Fruit fly (Drosophila melanogaster) whole organism, adult: ENCODE results near the gene elB.

Experiments used
- CG11617 ChIP-seq: fragments of 200-800 bp; sonication (Bioruptor generic); optimal IDR thresholded peaks from 2 replicates; lab custom pipeline; 2017; ENCODE audit warnings: mild to moderate bottlenecking, missing biosample characterization, missing genetic modification reagents, missing genetic modification characterization
- CG14711 ChIP-seq: fragments of 200-800 bp; sonication (Bioruptor generic); optimal IDR thresholded peaks from 2 replicates; lab custom pipeline; 2018; ENCODE audit warnings: missing biosample characterization, mild to moderate bottlenecking, missing genetic modification characterization, moderate library complexity
- CG1620 ChIP-seq: fragments of 200-800 bp; sonication (Bioruptor generic); optimal IDR thresholded peaks from 2 replicates; lab custom pipeline; 2016; ENCODE audit warnings: missing biosample characterization, missing genetic modification characterization
- ovo ChIP-seq: fragments of 200-800 bp; sonication (Bioruptor generic); optimal IDR thresholded peaks from 2 replicates; lab custom pipeline; 2016; ENCODE audit warnings: missing biosample characterization, missing genetic modification characterization
- tj ChIP-seq: fragments of 200-800 bp; sonication (Bioruptor generic); optimal IDR thresholded peaks from 3 replicates; lab custom pipeline; 2017; ENCODE audit warnings: missing biosample characterization, mild to moderate bottlenecking, missing genetic modification characterization, moderate library complexity
- toe ChIP-seq: fragments of 200-800 bp; sonication (Bioruptor generic); optimal IDR thresholded peaks from 2 replicates; lab custom pipeline; 2016; ENCODE audit warnings: missing biosample characterization, missing genetic modification characterization

dm6 chr2L:14361281-14361680 lies 48.1 kb downstream of the elB start:
- TF ChIP-seq CG14711 (tag; lab: Kevin White, UChicago) (no peak), ovo (GFP tag; lab: Kevin White, UChicago) (no peak), CG11617 (GFP tag; lab: Kevin White, UChicago) (no peak), toe (GFP tag; lab: Kevin White, UChicago) (no peak), tj (GFP tag; lab: Kevin White, UChicago) (peak; percentile 96), CG1620 (GFP tag; lab: Kevin White, UChicago) (no peak)
